Fruit fly (Drosophila melanogaster) whole organism, embryonic: ENCODE results near the gene CG14326.

Experiments used
- Abd-B ChIP-seq: fragments of 200-800 bp; sonication (Bioruptor generic); optimal IDR thresholded peaks from 2 replicates; lab custom pipeline; 2018; ENCODE audit warnings: missing biosample characterization, mild to moderate bottlenecking, missing genetic modification characterization, moderate library complexity
- BtbVII ChIP-seq: fragments of 200-800 bp; sonication (Bioruptor generic); optimal IDR thresholded peaks from 3 replicates; lab custom pipeline; 2017; ENCODE audit warnings: missing biosample characterization, mild to moderate bottlenecking, missing genetic modification characterization
- Bteb2 ChIP-seq: fragments of 200-800 bp; sonication (Bioruptor generic); optimal IDR thresholded peaks from 2 replicates; lab custom pipeline; 2016; ENCODE audit warnings: missing biosample characterization, missing genetic modification characterization
- CG11696 ChIP-seq: fragments of 200-800 bp; sonication (Bioruptor generic); IDR thresholded peaks from 2 replicates; pipeline ENCODE4 v1.3.6; 2022; ENCODE audit warnings: missing biosample characterization, missing genetic modification characterization
- CG13123 ChIP-seq: fragments of 200-800 bp; sonication (Bioruptor generic); optimal IDR thresholded peaks from 2 replicates; lab custom pipeline; 2016; ENCODE audit warnings: missing biosample characterization, missing genetic modification characterization
- CG18599 ChIP-seq: fragments of 200-800 bp; sonication (Bioruptor generic); optimal IDR thresholded peaks from 3 replicates; lab custom pipeline; 2017; ENCODE audit warnings: missing biosample characterization, missing genetic modification characterization, mild to moderate bottlenecking, moderate library complexity, missing genetic modification reagents
- CG18764 ChIP-seq: fragments of 200-800 bp; sonication (Bioruptor generic); optimal IDR thresholded peaks from 3 replicates; lab custom pipeline; 2016; ENCODE audit warnings: missing biosample characterization, missing genetic modification characterization
- CG2120 ChIP-seq: fragments of 200-800 bp; sonication (Bioruptor generic); optimal IDR thresholded peaks from 3 replicates; lab custom pipeline; 2016; ENCODE audit warnings: missing biosample characterization, missing genetic modification characterization
- CG30020 ChIP-seq: fragments of 200-800 bp; optimal IDR thresholded peaks from 2 replicates; lab custom pipeline; 2019; ENCODE audit warnings: missing biosample characterization, mild to moderate bottlenecking, missing genetic modification characterization, moderate library complexity
- CG3838 ChIP-seq: fragments of 200-800 bp; sonication (Bioruptor generic); optimal IDR thresholded peaks from 3 replicates; lab custom pipeline; 2016; ENCODE audit warnings: missing biosample characterization, missing genetic modification characterization
- CG4707 ChIP-seq: fragments of 200-800 bp; sonication (Bioruptor generic); optimal IDR thresholded peaks from 2 replicates; lab custom pipeline; 2018; ENCODE audit warnings: missing biosample characterization, mild to moderate bottlenecking, missing genetic modification characterization, moderate library complexity
- CG7372 ChIP-seq: fragments of 200-800 bp; sonication (Bioruptor generic); IDR thresholded peaks from 2 replicates; pipeline ENCODE4 v1.3.6; 2022; ENCODE audit warnings: missing biosample characterization, missing genetic modification characterization
- CG8089 ChIP-seq: fragments of 200-800 bp; sonication (Bioruptor generic); optimal IDR thresholded peaks from 3 replicates; lab custom pipeline; 2016; ENCODE audit warnings: missing biosample characterization, missing genetic modification characterization
- CG9876 ChIP-seq: fragments of 200-800 bp; sonication (Bioruptor generic); optimal IDR thresholded peaks from 2 replicates; lab custom pipeline; 2016; ENCODE audit warnings: missing biosample characterization, missing genetic modification characterization
- CrebB ChIP-seq: fragments of 200-800 bp; sonication (Bioruptor generic); optimal IDR thresholded peaks from 3 replicates; lab custom pipeline; 2018; ENCODE audit warnings: missing biosample characterization, mild to moderate bottlenecking, missing genetic modification characterization
- Dbx ChIP-seq: fragments of 200-800 bp; sonication (Bioruptor generic); IDR thresholded peaks from 3 replicates; pipeline ENCODE4 v1.3.6; 2022; ENCODE audit warnings: missing biosample characterization, missing genetic modification characterization
- Dip3 ChIP-seq: fragments of 200-800 bp; sonication (Bioruptor generic); optimal IDR thresholded peaks from 3 replicates; lab custom pipeline; 2016; ENCODE audit warnings: missing biosample characterization, missing genetic modification characterization
- Ets97D ChIP-seq: fragments of 200-800 bp; sonication (Bioruptor generic); optimal IDR thresholded peaks from 3 replicates; lab custom pipeline; 2016; ENCODE audit warnings: missing biosample characterization, missing genetic modification characterization
- H15 ChIP-seq: fragments of 200-800 bp; sonication (Bioruptor generic); IDR thresholded peaks from 3 replicates; pipeline ENCODE4 v1.3.6; 2022; ENCODE audit warnings: missing biosample characterization, missing genetic modification characterization
- HLH54F ChIP-seq: fragments of 200-800 bp; sonication (Bioruptor generic); optimal IDR thresholded peaks from 3 replicates; lab custom pipeline; 2016; ENCODE audit warnings: missing biosample characterization, missing genetic modification characterization
- HmgD ChIP-seq: fragments of 200-800 bp; sonication (Bioruptor generic); optimal IDR thresholded peaks from 3 replicates; lab custom pipeline; 2016; ENCODE audit warnings: missing biosample characterization, missing genetic modification characterization
- Hsf ChIP-seq: fragments of 200-800 bp; sonication (Bioruptor generic); optimal IDR thresholded peaks from 3 replicates; lab custom pipeline; 2016; ENCODE audit warnings: missing biosample characterization, missing genetic modification characterization
- Lhr ChIP-seq: fragments of 200-800 bp; sonication (Bioruptor generic); optimal IDR thresholded peaks from 3 replicates; lab custom pipeline; 2017; ENCODE audit warnings: mild to moderate bottlenecking, missing biosample characterization, missing genetic modification reagents, missing genetic modification characterization
- Oli ChIP-seq: fragments of 200-800 bp; sonication (Bioruptor generic); optimal IDR thresholded peaks from 2 replicates; lab custom pipeline; 2018; ENCODE audit warnings: missing biosample characterization, mild to moderate bottlenecking, missing genetic modification characterization, moderate library complexity
- Opbp ChIP-seq: fragments of 200-800 bp; sonication (Bioruptor generic); IDR thresholded peaks from 3 replicates; pipeline ENCODE4 v1.3.6; 2022; ENCODE audit warnings: missing biosample characterization, missing genetic modification characterization; ENCODE audit not compliant: partially characterized antibody
- Xrp1 ChIP-seq: fragments of 200-800 bp; sonication (Bioruptor generic); IDR thresholded peaks from 2 replicates; pipeline ENCODE4 v1.3.6; 2022; ENCODE audit warnings: missing biosample characterization, missing genetic modification characterization
- bab2 ChIP-seq: fragments of 200-800 bp; sonication (Bioruptor generic); optimal IDR thresholded peaks from 2 replicates; lab custom pipeline; 2016; ENCODE audit warnings: missing biosample characterization, missing genetic modification characterization
- bbx ChIP-seq: fragments of 200-800 bp; sonication (Bioruptor generic); IDR thresholded peaks from 2 replicates; pipeline ENCODE4 v1.3.6; 2022; ENCODE audit warnings: missing biosample characterization, missing genetic modification characterization; ENCODE audit not compliant: partially characterized antibody
- br ChIP-seq: fragments of >200 bp; optimal IDR thresholded peaks from 2 replicates; lab custom pipeline; 2017
- caup ChIP-seq: fragments of 200-800 bp; sonication (Bioruptor generic); optimal IDR thresholded peaks from 3 replicates; lab custom pipeline; 2017; ENCODE audit warnings: missing biosample characterization, mild to moderate bottlenecking, missing genetic modification characterization, moderate library complexity; ENCODE audit not compliant: severe bottlenecking
- chif ChIP-seq, 2 experiments: fragments of 200-800 bp; sonication (Bioruptor generic); optimal IDR thresholded peaks; 3 replicates each; lab custom pipeline; 2016; ENCODE audit warnings: missing biosample characterization in 2 of 2, missing genetic modification characterization in 2 of 2
- dimm ChIP-seq: fragments of 200-800 bp; sonication (Bioruptor generic); IDR thresholded peaks from 2 replicates; pipeline ENCODE4 v1.3.6; 2022; ENCODE audit warnings: missing biosample characterization, missing genetic modification characterization
- eyg ChIP-seq: fragments of 200-800 bp; sonication (Bioruptor generic); optimal IDR thresholded peaks from 3 replicates; lab custom pipeline; 2016; ENCODE audit warnings: missing biosample characterization, missing genetic modification characterization
- fd3F ChIP-seq: fragments of 200-800 bp; sonication (Bioruptor generic); optimal IDR thresholded peaks from 2 replicates; lab custom pipeline; 2018; ENCODE audit warnings: missing biosample characterization, mild to moderate bottlenecking, missing genetic modification characterization, moderate library complexity
- fru ChIP-seq: fragments of >200 bp; optimal IDR thresholded peaks from 2 replicates; lab custom pipeline; 2017
- hkb ChIP-seq, 2 experiments: fragments of 200-800 bp in 1 of 2; fragments of >200 bp in 1 of 2; sonication (Bioruptor generic) in 1 of 2; IDR thresholded peaks in 1 of 2; optimal IDR thresholded peaks in 1 of 2; 2 replicates each; pipeline versions ENCODE4 v1.3.6 to Lab custom; 2017 to 2022; ENCODE audit warnings: missing biosample characterization in 1 of 2, missing genetic modification characterization in 1 of 2
- jigr1 ChIP-seq: fragments of 200-800 bp; sonication (Bioruptor generic); IDR thresholded peaks from 3 replicates; pipeline ENCODE4 v1.3.6; 2022; ENCODE audit warnings: missing biosample characterization, missing genetic modification characterization
- jumu ChIP-seq: fragments of 200-800 bp; sonication (Bioruptor generic); optimal IDR thresholded peaks from 3 replicates; lab custom pipeline; 2016; ENCODE audit warnings: missing biosample characterization, missing genetic modification characterization
- nau ChIP-seq: fragments of 200-800 bp; sonication (Bioruptor generic); optimal IDR thresholded peaks from 3 replicates; lab custom pipeline; 2017; ENCODE audit warnings: missing biosample characterization, mild to moderate bottlenecking, missing genetic modification characterization, missing genetic modification reagents
- nerfin-1 ChIP-seq: fragments of 200-800 bp; sonication (Bioruptor generic); optimal IDR thresholded peaks from 3 replicates; lab custom pipeline; 2019; ENCODE audit warnings: missing biosample characterization, mild to moderate bottlenecking, missing genetic modification characterization, moderate library complexity
- odd ChIP-seq: fragments of 200-800 bp; sonication (Bioruptor generic); optimal IDR thresholded peaks from 2 replicates; lab custom pipeline; 2017; ENCODE audit warnings: missing biosample characterization, mild to moderate bottlenecking, missing genetic modification characterization
- rib ChIP-seq: fragments of 200-800 bp; sonication (Bioruptor generic); IDR thresholded peaks from 2 replicates; pipeline ENCODE4 v1.3.6; 2022; ENCODE audit warnings: missing biosample characterization, missing genetic modification characterization
- run ChIP-seq: fragments of 200-800 bp; sonication (Bioruptor generic); optimal IDR thresholded peaks from 3 replicates; lab custom pipeline; 2018; ENCODE audit warnings: missing biosample characterization, mild to moderate bottlenecking, missing genetic modification characterization
- ssp ChIP-seq: fragments of 200-800 bp; sonication (Bioruptor generic); IDR thresholded peaks from 2 replicates; pipeline ENCODE4 v1.3.6; 2022; ENCODE audit warnings: missing biosample characterization, missing genetic modification characterization
- tna ChIP-seq: fragments of 200-800 bp; sonication (Bioruptor generic); IDR thresholded peaks from 2 replicates; pipeline ENCODE4 v1.3.6; 2022; ENCODE audit warnings: missing biosample characterization, missing genetic modification characterization; ENCODE audit not compliant: partially characterized antibody
- tx ChIP-seq: fragments of 200-800 bp; sonication (Bioruptor generic); optimal IDR thresholded peaks from 2 replicates; lab custom pipeline; 2016; ENCODE audit warnings: missing biosample characterization, missing genetic modification characterization
- unpg ChIP-seq: fragments of 200-800 bp; sonication (Bioruptor generic); optimal IDR thresholded peaks from 3 replicates; lab custom pipeline; 2018; ENCODE audit warnings: missing biosample characterization, mild to moderate bottlenecking, missing genetic modification characterization, moderate library complexity
- wor ChIP-seq: fragments of 200-800 bp; sonication (Bioruptor generic); IDR thresholded peaks from 2 replicates; pipeline ENCODE4 v1.3.6; 2022; ENCODE audit warnings: missing biosample characterization, missing genetic modification characterization
- z ChIP-seq: fragments of 200-800 bp; sonication (Bioruptor generic); IDR thresholded peaks from 3 replicates; pipeline ENCODE4 v1.3.6; 2022; ENCODE audit warnings: missing biosample characterization, missing genetic modification characterization
- zf30C ChIP-seq: fragments of 200-800 bp; sonication (Bioruptor generic); optimal IDR thresholded peaks from 3 replicates; lab custom pipeline; 2018; ENCODE audit warnings: missing biosample characterization, mild to moderate bottlenecking, missing genetic modification characterization

The CG14326 gene

dm6 chr3R:17646102-17647050 is 27.5 kb downstream of the CG14326 start (continued):
- peak; percentile 59; the same call in 1 of the 2 replicates for TF ChIP-seq tna (GFP tag; lab: Robert Waterston, UW)
- no peak for TF ChIP-seq CG8089 (GFP tag; lab: Kevin White, UChicago)
- no peak for TF ChIP-seq zf30C (GFP tag; lab: Kevin White, UChicago)
- TF ChIP-seq wor (GFP tag; lab: Robert Waterston, UW), result no peak
- no peak for TF ChIP-seq fd3F
- no peak for TF ChIP-seq H15
- TF ChIP-seq CG9876 (GFP tag; lab: Kevin White, UChicago), result no peak
- no peak for TF ChIP-seq rib (GFP tag; lab: Robert Waterston, UW)
- TF ChIP-seq Lhr, result no peak
- TF ChIP-seq chif (GFP tag; optimal IDR thresholded peaks at IDR 0.05; lab: Kevin White, UChicago), result no peak
- no peak for TF ChIP-seq fru (lab: Kevin White, UChicago)
- no peak for TF ChIP-seq br
- TF ChIP-seq Abd-B, result no peak
- no peak for TF ChIP-seq Bteb2 (GFP tag; lab: Kevin White, UChicago)
- no peak for TF ChIP-seq caup (GFP tag; lab: Kevin White, UChicago)
- TF ChIP-seq Opbp, result peak; percentile 70
- TF ChIP-seq z, result 0 out of 3 replicates have a peak, but pooled peaks have one; percentile 21
- no peak for TF ChIP-seq hkb (optimal IDR thresholded peaks at IDR 0.05; lab: Kevin White, UChicago)
- no peak for TF ChIP-seq hkb (GFP tag; IDR thresholded peaks at IDR 0.05; lab: Robert Waterston, UW)
- TF ChIP-seq CG18764, result no peak
- TF ChIP-seq dimm (GFP tag; lab: Robert Waterston, UW), result no peak
- 0 out of 2 replicates have a peak, but pooled peaks have one; percentile 21 for TF ChIP-seq Xrp1 (GFP tag; lab: Robert Waterston, UW)
- TF ChIP-seq bab2 (GFP tag; lab: Kevin White, UChicago), result no peak
- no peak for TF ChIP-seq CG30020
- TF ChIP-seq tx, result no peak
- TF ChIP-seq odd (GFP tag; lab: Kevin White, UChicago), result no peak
- no peak for TF ChIP-seq eyg (GFP tag; lab: Kevin White, UChicago)
- peak; percentile 12 for TF ChIP-seq CG2120 (GFP tag; lab: Kevin White, UChicago)
- TF ChIP-seq jumu, result no peak
- TF ChIP-seq Hsf, result no peak
- TF ChIP-seq HLH54F (GFP tag; lab: Kevin White, UChicago), result no peak
- no peak for TF ChIP-seq CG11696 (GFP tag; lab: Robert Waterston, UW)
- no peak for TF ChIP-seq CG7372 (GFP tag; lab: Robert Waterston, UW)
- no peak for TF ChIP-seq CG13123
- no peak for TF ChIP-seq CG3838
- TF ChIP-seq Oli (tag; lab: Kevin White, UChicago), result no peak
- TF ChIP-seq HmgD (GFP tag; lab: Kevin White, UChicago), result no peak
- peak; percentile 6 for TF ChIP-seq Ets97D
- peak; percentile 69 for TF ChIP-seq bbx (GFP tag; lab: Robert Waterston, UW)
- no peak for TF ChIP-seq nau (GFP tag; lab: Kevin White, UChicago)
- no peak for TF ChIP-seq ssp (GFP tag; lab: Robert Waterston, UW)
- TF ChIP-seq BtbVII (GFP tag; lab: Kevin White, UChicago), result no peak
- no peak for TF ChIP-seq Dbx (GFP tag; lab: Robert Waterston, UW)
- no peak for TF ChIP-seq CG18599 (GFP tag; lab: Kevin White, UChicago)
- no peak for TF ChIP-seq CrebB (tag; lab: Kevin White, UChicago)
- TF ChIP-seq unpg (GFP tag; lab: Kevin White, UChicago), result no peak
- TF ChIP-seq run (tag; lab: Kevin White, UChicago), result no peak
- TF ChIP-seq jigr1 (GFP tag; lab: Robert Waterston, UW), result no peak
- TF ChIP-seq Dip3 (GFP tag; lab: Kevin White, UChicago), result no peak
- no peak for TF ChIP-seq nerfin-1 (tag; lab: Kevin White, UChicago)
- TF ChIP-seq CG4707, result no peak
